Worm (Caenorhabditis elegans) whole organism, midembryonic: ENCODE measurements around the gene ivd-1.
"Not testable (repeated sequence)": the region's sequence is repeated elsewhere in the genome, so short reads cannot be mapped to it uniquely, and the experiment has no call there.

ENCODE experiments used
- T22C8.4 ChIP-seq: fragments of 200-800 bp; sonication (Bioruptor generic); IDR thresholded peaks from 2 replicates; pipeline ENCODE4 v1.3.6; 2022; ENCODE audit warnings: missing genetic modification characterization, missing compliant biosample characterization
- cog-1 ChIP-seq: sonication (generic microtip); optimal IDR thresholded peaks from 2 replicates; lab custom pipeline; 2016; ENCODE audit warnings: missing genetic modification characterization, missing compliant biosample characterization
- flt-1 ChIP-seq: fragments of 200-800 bp; sonication (Bioruptor generic); IDR thresholded peaks from 2 replicates; pipeline ENCODE4 v1.3.6; 2022; ENCODE audit warnings: missing genetic modification characterization, missing compliant biosample characterization
- klf-2 ChIP-seq: fragments of 200-800 bp; sonication (Bioruptor generic); conservative IDR thresholded peaks from 2 replicates; pipeline ENCODE4 v1.3.6; 2022; ENCODE audit warnings: missing genetic modification reagents, missing genetic modification characterization, missing compliant biosample characterization
- med-1 ChIP-seq: sonication (generic microtip); optimal IDR thresholded peaks from 2 replicates; lab custom pipeline; 2017; ENCODE audit warnings: missing genetic modification characterization, mild to moderate bottlenecking, missing compliant biosample characterization, antibody characterized with exemption, missing genetic modification reagents; ENCODE audit not compliant: insufficient read depth
- ref-1 ChIP-seq: fragments of 200-800 bp; sonication (Bioruptor generic); conservative IDR thresholded peaks from 2 replicates; pipeline ENCODE4 v1.3.6; 2022; ENCODE audit warnings: missing genetic modification reagents, missing genetic modification characterization, missing compliant biosample characterization
- tab-1 ChIP-seq: fragments of 200-800 bp; sonication (Bioruptor generic); IDR thresholded peaks from 2 replicates; pipeline ENCODE4 v1.3.6; 2022; ENCODE audit warnings: missing genetic modification characterization, missing compliant biosample characterization
- ztf-23 ChIP-seq: fragments of 200-800 bp; sonication (Bioruptor generic); IDR thresholded peaks from 2 replicates; pipeline ENCODE4 v1.3.6; 2022; ENCODE audit warnings: missing genetic modification reagents, missing genetic modification characterization, missing compliant biosample characterization
- ztf-29 ChIP-seq: fragments of 200-800 bp; sonication (Bioruptor generic); IDR thresholded peaks from 2 replicates; pipeline ENCODE4 v1.3.6; 2022; ENCODE audit warnings: missing genetic modification reagents, missing genetic modification characterization, missing compliant biosample characterization

The ivd-1 gene

DNA sequence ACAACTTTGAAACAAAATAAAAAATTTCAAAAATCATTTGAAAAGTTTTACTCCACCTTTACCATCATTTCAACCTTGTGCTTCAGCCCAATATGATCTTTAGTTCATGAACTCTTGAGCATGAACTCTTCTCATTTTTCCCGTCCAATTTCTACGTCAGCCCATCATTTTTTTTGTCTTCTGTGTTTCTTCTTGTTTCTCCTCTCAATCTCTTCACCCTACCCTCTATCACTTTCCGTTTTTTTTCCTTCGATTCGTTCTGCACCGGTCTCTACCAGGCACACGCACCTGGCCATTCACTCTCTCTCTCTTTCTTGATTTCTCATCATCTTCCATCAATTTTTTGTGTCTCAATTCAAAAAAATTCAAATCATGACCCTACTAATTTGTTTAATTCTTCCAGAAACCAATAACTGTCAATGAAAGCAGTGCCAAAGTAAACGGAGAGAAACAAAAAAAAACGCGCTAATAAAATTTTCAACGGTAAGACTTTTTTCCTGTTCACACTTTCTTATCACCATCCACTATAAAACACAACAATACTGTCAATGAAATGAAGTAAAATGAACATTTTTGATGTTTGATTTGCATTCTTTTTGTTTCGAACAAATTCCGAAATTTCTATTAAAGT, 5.6 kb downstream of the ivd-1 start, which contains the start of gene pygo-1:
pygo-1 (plus strand) TSS at position 404 of the 631 bp plus-strand sequence.
- TF ChIP-seq med-1 = no peak
- TF ChIP-seq flt-1 (GFP tag; lab: Robert Waterston, UW) = no peak
- no peak for TF ChIP-seq klf-2 (GFP tag; lab: Robert Waterston, UW)
- TF ChIP-seq ztf-29 (GFP tag; lab: Robert Waterston, UW) = no peak
- TF ChIP-seq T22C8.4 (GFP tag; lab: Robert Waterston, UW) = no peak
- no peak for TF ChIP-seq ztf-23 (GFP tag; lab: Robert Waterston, UW)
- no peak for TF ChIP-seq ref-1 (GFP tag; lab: Robert Waterston, UW)
- TF ChIP-seq tab-1 (GFP tag; lab: Robert Waterston, UW) = no peak
- no peak for TF ChIP-seq cog-1 (tag; lab: Kevin White, UChicago)

DNA sequence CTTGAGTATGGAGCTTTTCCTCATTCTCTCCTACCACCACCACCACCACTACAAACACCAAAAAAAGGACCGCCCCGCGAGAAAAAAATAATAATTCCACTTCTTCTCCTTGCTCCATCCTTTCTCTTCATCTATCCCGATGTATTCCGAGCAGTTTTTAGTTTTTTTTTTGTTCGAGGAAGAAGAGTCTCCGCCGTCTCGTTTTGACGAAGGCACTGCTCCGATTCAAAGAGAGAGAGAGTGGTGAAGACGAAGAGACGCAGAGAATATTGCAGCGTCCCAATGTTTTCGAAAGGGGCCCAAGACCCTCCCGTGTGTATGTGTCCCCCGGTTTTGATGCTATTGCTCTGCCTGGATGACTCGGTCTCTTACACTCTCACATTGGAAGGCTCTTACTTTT, 7.5 kb downstream of the ivd-1 start:
- TF ChIP-seq T22C8.4 (GFP tag; lab: Robert Waterston, UW) = no peak
- no peak for TF ChIP-seq ref-1 (GFP tag; lab: Robert Waterston, UW)
- no peak for TF ChIP-seq flt-1 (GFP tag; lab: Robert Waterston, UW)
- no peak for TF ChIP-seq med-1
- TF ChIP-seq klf-2 (GFP tag; lab: Robert Waterston, UW) = no peak
- no peak for TF ChIP-seq tab-1 (GFP tag; lab: Robert Waterston, UW)
- no peak for TF ChIP-seq ztf-29 (GFP tag; lab: Robert Waterston, UW)

DNA sequence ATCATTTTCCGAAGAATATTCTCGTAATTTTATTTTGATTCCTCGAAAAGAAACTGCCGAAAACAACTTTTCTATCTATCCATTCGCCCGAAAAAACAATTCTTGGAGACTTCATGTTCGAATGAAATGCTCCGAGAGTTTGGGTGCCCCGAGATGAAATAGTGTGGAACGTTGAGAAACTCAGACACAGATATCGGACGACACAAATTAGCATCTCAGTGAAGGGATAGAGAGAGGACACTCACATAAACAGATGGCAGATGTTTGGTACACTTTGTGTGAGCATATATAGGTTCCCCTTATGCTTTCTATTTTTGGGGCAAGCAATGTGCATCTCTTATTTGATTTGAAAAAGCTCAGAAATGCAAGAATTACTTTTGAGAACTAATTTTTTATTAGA, 9.8 kb downstream of the ivd-1 start:
- TF ChIP-seq med-1 (no peak), klf-2 (GFP tag; lab: Robert Waterston, UW) (no peak), cog-1 (tag; lab: Kevin White, UChicago) (peak; percentile 2)

DNA sequence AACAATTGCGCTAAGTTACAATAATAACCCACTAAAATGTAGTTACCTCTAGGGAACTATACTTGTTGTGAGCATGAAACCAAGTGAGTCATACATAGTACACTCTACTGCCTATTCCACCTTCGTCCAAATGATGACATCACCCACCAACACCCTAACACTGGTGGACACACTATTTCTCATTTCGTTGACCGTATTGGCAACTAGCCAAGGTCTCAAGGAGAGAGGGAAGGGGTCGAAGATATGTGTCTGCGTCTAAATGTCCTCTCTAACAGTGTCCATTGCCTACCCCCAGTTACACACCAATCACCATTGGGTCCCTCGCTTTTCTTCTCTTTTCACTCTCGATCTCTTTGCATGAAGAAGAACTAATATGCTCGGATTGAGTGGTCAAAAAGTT, 10.7 kb downstream of the ivd-1 start:
- no peak for TF ChIP-seq ref-1 (GFP tag; lab: Robert Waterston, UW)
- TF ChIP-seq tab-1 (GFP tag; lab: Robert Waterston, UW) = 0 out of 2 replicates have a peak, but pooled peaks have one; percentile 22

DNA sequence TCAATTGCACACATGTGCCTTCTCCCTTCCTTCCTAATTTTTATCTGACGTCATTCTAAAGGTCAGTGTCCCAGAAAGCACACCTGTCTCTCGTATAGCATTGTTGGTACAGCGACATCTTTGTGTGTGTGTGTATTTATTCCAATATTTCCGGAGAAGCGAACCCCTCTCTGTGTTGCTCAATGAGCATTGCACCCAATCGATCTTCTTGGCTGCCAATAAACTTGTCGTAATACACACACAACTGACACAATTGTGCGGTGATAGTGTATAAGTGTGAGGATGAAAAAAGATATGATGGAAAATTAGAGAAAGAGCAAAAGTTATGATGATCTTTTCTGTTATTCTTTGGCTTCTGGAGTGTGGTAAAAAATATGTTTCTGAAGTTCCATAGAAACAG, 12.1 kb downstream of the ivd-1 start:
- TF ChIP-seq flt-1 (GFP tag; lab: Robert Waterston, UW) (no peak), ztf-23 (GFP tag; lab: Robert Waterston, UW) (no peak), T22C8.4 (GFP tag; lab: Robert Waterston, UW) (no peak), ref-1 (GFP tag; lab: Robert Waterston, UW) (no peak), med-1 (no peak)

DNA sequence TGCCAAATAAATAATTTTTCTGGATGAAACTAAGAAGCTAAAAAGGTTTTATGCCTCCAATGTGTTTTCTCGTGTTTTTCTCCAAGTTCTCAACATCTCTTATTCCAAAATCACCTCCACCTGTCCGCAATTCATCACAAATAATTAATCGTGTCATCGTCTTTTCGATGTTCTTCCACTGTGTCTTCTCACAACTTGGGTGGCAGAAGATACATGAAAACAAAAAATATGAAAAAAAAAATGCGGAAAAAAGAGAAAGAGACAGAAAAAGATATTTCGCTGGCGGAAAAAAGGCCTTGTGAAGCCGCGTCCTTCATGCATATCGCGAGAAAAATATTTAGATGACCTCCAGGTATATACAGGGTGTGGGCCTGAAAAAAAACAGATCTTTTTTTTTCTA, 14.8 kb downstream of the ivd-1 start:
- TF ChIP-seq ztf-29 (GFP tag; lab: Robert Waterston, UW) = no peak
- TF ChIP-seq tab-1 (GFP tag; lab: Robert Waterston, UW) = no peak
- TF ChIP-seq cog-1 (tag; lab: Kevin White, UChicago) = no peak
- TF ChIP-seq ref-1 (GFP tag; lab: Robert Waterston, UW) = no peak
- no peak for TF ChIP-seq T22C8.4 (GFP tag; lab: Robert Waterston, UW)
- no peak for TF ChIP-seq ztf-23 (GFP tag; lab: Robert Waterston, UW)
- no peak for TF ChIP-seq flt-1 (GFP tag; lab: Robert Waterston, UW)
- no peak for TF ChIP-seq med-1
- no peak for TF ChIP-seq klf-2 (GFP tag; lab: Robert Waterston, UW)

DNA sequence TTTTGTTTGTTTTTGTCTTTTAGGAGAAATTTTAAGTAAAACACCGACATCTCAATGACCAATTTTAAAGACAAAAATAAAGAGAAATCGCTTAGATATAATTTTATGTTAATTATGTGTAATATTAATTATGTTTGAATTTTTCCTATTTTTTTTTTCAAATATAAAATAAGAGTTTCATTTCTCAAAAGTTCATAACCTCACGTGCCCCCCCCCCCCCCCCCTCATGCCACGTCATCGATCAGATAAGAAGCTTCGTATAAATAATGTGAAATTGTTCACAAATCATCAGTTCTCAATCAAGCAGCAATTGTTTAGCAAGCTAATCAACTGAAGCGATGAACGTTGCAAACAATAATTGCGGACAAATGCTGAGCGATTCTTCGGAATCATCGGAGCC, 18.1 kb downstream of the ivd-1 start, which contains the start of gene C02B10.6:
C02B10.6 (plus strand) TSS at position 301 of the 400 bp plus-strand sequence.
- TF ChIP-seq ztf-23, klf-2, T22C8.4 (GFP tag; lab: Robert Waterston, UW): not testable (repeated sequence)

DNA sequence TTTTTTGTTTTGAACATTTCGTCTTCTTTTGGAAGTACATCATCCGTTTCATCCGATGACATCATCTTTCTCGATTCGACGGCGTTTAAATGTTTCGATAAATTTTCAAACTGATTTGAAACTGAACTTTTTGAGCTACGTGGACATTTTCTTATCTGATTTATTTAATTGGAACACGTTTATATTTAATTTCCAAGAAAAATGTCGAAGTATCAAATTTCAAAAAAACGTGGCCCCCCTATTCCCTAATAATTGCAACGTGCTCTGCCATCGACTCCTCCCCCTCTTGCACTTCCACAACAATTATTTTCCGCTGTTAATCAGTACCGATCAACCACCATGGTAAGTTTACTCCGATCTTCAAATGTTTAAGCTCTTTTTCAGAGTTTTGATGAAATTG, 20.1 kb downstream of the ivd-1 start, which contains the start of the genes R13H9.6 and rmd-6:
R13H9.6 (minus strand) TSS at position 101 of the 400 bp plus-strand sequence.
rmd-6 (plus strand) TSS at position 305 of the 400 bp plus-strand sequence.
- TF ChIP-seq flt-1 (GFP tag; lab: Robert Waterston, UW); tab-1 (GFP tag; lab: Robert Waterston, UW); cog-1 (tag; lab: Kevin White, UChicago): not testable (repeated sequence)

DNA sequence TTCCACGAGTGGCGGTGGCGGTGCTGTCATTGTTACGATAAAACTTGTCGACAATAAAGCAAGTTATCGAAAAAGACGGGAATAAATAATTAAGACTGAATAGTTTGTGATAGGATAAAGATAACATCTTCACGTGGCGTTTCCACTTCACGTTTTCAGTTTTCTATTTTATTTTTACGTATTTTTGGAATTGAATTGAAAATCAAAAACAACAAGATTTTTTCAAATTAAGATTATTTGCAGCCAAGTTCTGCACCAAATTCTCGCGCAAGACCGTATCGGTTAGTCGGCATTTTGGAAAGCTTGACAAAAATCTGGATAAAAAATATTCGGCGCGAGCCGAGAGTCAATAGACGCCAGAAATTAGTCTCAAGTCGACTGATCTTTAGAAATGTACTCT, 21.8 kb downstream of the ivd-1 start, which contains the start of gene ttbk-2.2:
ttbk-2.2 (minus strand) TSS at position 101 of the 400 bp plus-strand sequence.
- not testable (repeated sequence) for TF ChIP-seq tab-1, ztf-23, T22C8.4 (GFP tag; lab: Robert Waterston, UW)

DNA sequence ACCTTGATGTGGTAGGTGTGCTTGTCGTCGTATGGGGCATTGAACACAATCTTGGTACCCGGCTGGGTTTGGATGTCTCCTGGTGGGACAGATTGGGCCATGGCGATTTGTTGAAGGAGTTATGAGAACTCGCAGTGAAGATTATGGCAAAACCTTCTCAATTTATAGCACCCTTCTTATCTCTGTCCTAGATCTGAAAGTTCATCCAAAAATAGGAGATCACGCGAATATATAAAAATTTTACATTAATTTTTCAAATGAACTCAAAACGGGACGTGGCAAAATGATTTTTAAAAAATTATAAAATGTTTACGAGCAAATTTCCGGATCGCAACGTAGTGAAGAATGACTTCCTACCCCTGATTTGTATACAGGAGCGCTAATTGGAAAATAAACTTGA, 23.7 kb downstream of the ivd-1 start, which contains the start of gene msp-53:
msp-53 (minus strand) TSS at position 101 of the 400 bp plus-strand sequence.
- not testable (repeated sequence) for TF ChIP-seq ztf-29, klf-2, ztf-23 (GFP tag; lab: Robert Waterston, UW)
